Worm (Caenorhabditis elegans): ENCODE measurements around the gene cpt-6.

ce11 chrV:6516491-6517304, 23.0 kb upstream of the cpt-6 start, which contains the start of gene mdh-1:
- TF ChIP-seq sea-1 (GFP tag; conservative IDR thresholded peaks at IDR 0.05), result no peak
- no peak for TF ChIP-seq ceh-13 (GFP tag; optimal IDR thresholded peaks at IDR 0.05)
- TF ChIP-seq ets-7 (tag; optimal IDR thresholded peaks at IDR 0.05), result no peak
- no peak for TF ChIP-seq ama-1 (optimal IDR thresholded peaks at IDR 0.05)
- TF ChIP-seq flt-1 (GFP tag; IDR thresholded peaks at IDR 0.05), result no peak
- TF ChIP-seq tbx-11 (GFP tag; IDR thresholded peaks at IDR 0.05), result no peak
- no peak for TF ChIP-seq hmg-4 (GFP tag; optimal IDR thresholded peaks at IDR 0.05)
- no peak for TF ChIP-seq hmbx-1 (tag; optimal IDR thresholded peaks at IDR 0.05)
- no peak for TF ChIP-seq ceh-36 (tag; optimal IDR thresholded peaks at IDR 0.05)
- TF ChIP-seq tra-4 (tag; optimal IDR thresholded peaks at IDR 0.05), result no peak

Data from whole organism, early embryonic.